Worm (Caenorhabditis elegans) whole organism, young adult: ENCODE results near the gene F43C9.2.
A peak's percentile ranks its signal among the peaks of the same experiment; 100 is the strongest.

Experiments
- B0261.1 ChIP-seq: sonication (generic microtip); optimal IDR thresholded peaks from 2 replicates; lab custom pipeline; 2016; ENCODE audit warnings: mild to moderate bottlenecking, missing genetic modification characterization, moderate library complexity, missing compliant biosample characterization
- C17E4.6 ChIP-seq: fragments of 200-800 bp; sonication (Bioruptor generic); IDR thresholded peaks from 2 replicates; pipeline ENCODE4 v1.3.6; 2022; ENCODE audit warnings: missing genetic modification reagents, missing genetic modification characterization, missing compliant biosample characterization
- F23B12.7 ChIP-seq: sonication (generic microtip); optimal IDR thresholded peaks from 2 replicates; lab custom pipeline; 2017; ENCODE audit warnings: missing genetic modification characterization, mild to moderate bottlenecking, missing compliant biosample characterization, antibody characterized with exemption, moderate library complexity; ENCODE audit not compliant: insufficient read depth
- F37B4.10 ChIP-seq: fragments of 200-800 bp; sonication (Bioruptor generic); IDR thresholded peaks from 2 replicates; pipeline ENCODE4 v1.3.6; 2022; ENCODE audit warnings: missing genetic modification characterization, missing compliant biosample characterization
- K12H6.12 ChIP-seq: fragments of 200-800 bp; sonication (Bioruptor generic); optimal IDR thresholded peaks from 2 replicates; lab custom pipeline; 2018; ENCODE audit warnings: mild to moderate bottlenecking, missing genetic modification characterization, missing compliant biosample characterization
- T07F8.4 ChIP-seq: sonication (generic microtip); optimal IDR thresholded peaks from 2 replicates; lab custom pipeline; 2016; ENCODE audit warnings: mild to moderate bottlenecking, missing genetic modification characterization, moderate library complexity, missing compliant biosample characterization
- Y53G8AR.9 ChIP-seq: fragments of 200-800 bp; sonication (Bioruptor generic); conservative IDR thresholded peaks from 2 replicates; pipeline ENCODE4 v1.3.6; 2022; ENCODE audit warnings: missing genetic modification reagents, missing genetic modification characterization, missing compliant biosample characterization
- Y79H2A.3 ChIP-seq: fragments of 200-800 bp; sonication (Bioruptor generic); conservative IDR thresholded peaks from 2 replicates; pipeline ENCODE4 v1.3.6; 2022; ENCODE audit warnings: missing genetic modification reagents, missing genetic modification characterization, missing compliant biosample characterization
- atf-7 ChIP-seq: sonication (generic microtip); optimal IDR thresholded peaks from 2 replicates; lab custom pipeline; 2017; ENCODE audit warnings: mild to moderate bottlenecking, missing genetic modification characterization, missing compliant biosample characterization
- attf-5 ChIP-seq: fragments of 200-800 bp; sonication (Bioruptor generic); optimal IDR thresholded peaks from 2 replicates; lab custom pipeline; 2018; ENCODE audit warnings: mild to moderate bottlenecking, missing genetic modification characterization, missing compliant biosample characterization
- ceh-40 ChIP-seq: fragments of 200-800 bp; sonication (Bioruptor generic); IDR thresholded peaks from 2 replicates; pipeline ENCODE4 v1.3.6; 2022; ENCODE audit warnings: missing genetic modification characterization, missing compliant biosample characterization
- ceh-58 ChIP-seq: fragments of 200-800 bp; sonication (Bioruptor generic); IDR thresholded peaks from 2 replicates; pipeline ENCODE4 v1.3.6; 2022; ENCODE audit warnings: missing genetic modification characterization, missing compliant biosample characterization
- die-1 ChIP-seq: sonication (generic microtip); optimal IDR thresholded peaks from 2 replicates; lab custom pipeline; 2016; ENCODE audit warnings: missing genotype, mild to moderate bottlenecking, missing genetic modification characterization, missing compliant biosample characterization
- dox-1 ChIP-seq: fragments of 200-800 bp; sonication (Bioruptor generic); IDR thresholded peaks from 2 replicates; pipeline ENCODE4 v1.3.6; 2022; ENCODE audit warnings: missing genetic modification reagents, missing genetic modification characterization, missing compliant biosample characterization
- dpl-1 ChIP-seq: fragments of 150-350 bp; optimal IDR thresholded peaks from 2 replicates; lab custom pipeline; 2014; ENCODE audit warnings: missing biosample characterization, missing genetic modification reagents, missing genetic modification characterization
- him-1 ChIP-seq: sonication (generic microtip); optimal IDR thresholded peaks from 2 replicates; lab custom pipeline; 2016; ENCODE audit warnings: missing genotype, missing genetic modification reagents, missing genetic modification characterization, missing compliant biosample characterization
- hlh-12 ChIP-seq: sonication (generic microtip); optimal IDR thresholded peaks from 2 replicates; lab custom pipeline; 2016; ENCODE audit warnings: missing genetic modification characterization, missing compliant biosample characterization
- lag-1 ChIP-seq: fragments of 200-800 bp; sonication (Bioruptor generic); IDR thresholded peaks from 2 replicates; pipeline ENCODE4 v1.3.6; 2022; ENCODE audit warnings: missing genetic modification reagents, missing genetic modification characterization, missing compliant biosample characterization
- lin-40 ChIP-seq: sonication (generic microtip); optimal IDR thresholded peaks from 2 replicates; lab custom pipeline; 2016; ENCODE audit warnings: missing genetic modification characterization, mild to moderate bottlenecking, missing compliant biosample characterization, missing genotype, missing genetic modification reagents
- mes-4 ChIP-seq: sonication (generic microtip); optimal IDR thresholded peaks from 2 replicates; lab custom pipeline; 2016; ENCODE audit warnings: missing genotype, missing genetic modification characterization, missing compliant biosample characterization
- nfyb-1 ChIP-seq: fragments of 200-800 bp; sonication (Bioruptor generic); IDR thresholded peaks from 2 replicates; pipeline ENCODE4 v1.3.6; 2022; ENCODE audit warnings: missing genetic modification reagents, missing genetic modification characterization, missing compliant biosample characterization
- nhr-120 ChIP-seq: fragments of 200-800 bp; sonication (Bioruptor generic); IDR thresholded peaks from 2 replicates; pipeline ENCODE4 v1.3.6; 2022; ENCODE audit warnings: missing genetic modification characterization, missing compliant biosample characterization
- nhr-27 ChIP-seq: fragments of 200-800 bp; sonication (Bioruptor generic); optimal IDR thresholded peaks from 2 replicates; lab custom pipeline; 2018; ENCODE audit warnings: mild to moderate bottlenecking, missing genetic modification characterization, moderate library complexity, missing compliant biosample characterization
- nhr-80 ChIP-seq: sonication (generic microtip); optimal IDR thresholded peaks from 2 replicates; lab custom pipeline; 2016; ENCODE audit warnings: missing genetic modification characterization, missing compliant biosample characterization
- rcor-1 ChIP-seq: fragments of 200-800 bp; sonication (Bioruptor generic); IDR thresholded peaks from 2 replicates; pipeline ENCODE4 v1.3.6; 2022; ENCODE audit warnings: missing genetic modification reagents, missing genetic modification characterization, missing compliant biosample characterization
- rpc-1 ChIP-seq, 2 experiments: fragments of 150-350 bp in 1 of 2; sonication (generic microtip) in 1 of 2; optimal IDR thresholded peaks; 2 replicates each; lab custom pipeline; 2014 to 2018; ENCODE audit warnings: missing biosample characterization in 1 of 2, missing genetic modification characterization in 1 of 2, missing genetic modification reagents in 1 of 2, missing genotype in 1 of 2
- snpc-3.4 ChIP-seq: sonication (generic microtip); optimal IDR thresholded peaks from 2 replicates; lab custom pipeline; 2017; ENCODE audit warnings: missing genetic modification characterization, mild to moderate bottlenecking, missing compliant biosample characterization, antibody characterized with exemption, moderate library complexity, missing genotype, missing genetic modification reagents
- tbx-9 ChIP-seq: sonication (generic microtip); optimal IDR thresholded peaks from 2 replicates; lab custom pipeline; 2016; ENCODE audit warnings: borderline replicate concordance, missing genetic modification characterization, inconsistent platforms, missing compliant biosample characterization
- tlf-1 ChIP-seq: fragments of 200-800 bp; sonication (Bioruptor generic); optimal IDR thresholded peaks from 2 replicates; lab custom pipeline; 2018; ENCODE audit warnings: mild to moderate bottlenecking, missing genetic modification characterization, missing compliant biosample characterization
- unc-62 ChIP-seq: fragments of 150-350 bp; optimal IDR thresholded peaks from 2 replicates; lab custom pipeline; 2014; ENCODE audit warnings: missing biosample characterization, missing genetic modification reagents, missing genetic modification characterization
- ztf-3 ChIP-seq: fragments of 200-800 bp; sonication (Bioruptor generic); optimal IDR thresholded peaks from 2 replicates; lab custom pipeline; 2018; ENCODE audit warnings: mild to moderate bottlenecking, missing genetic modification characterization, missing compliant biosample characterization

The F43C9.2 gene

ce11 chrX:4749080-4749479 lies 34.3 kb upstream of the F43C9.2 start, which contains the start of gene lon-2:
Gene lon-2, minus strand, starts transcription at chrX:4749083.
- TF ChIP-seq nhr-80, result peak; percentile 86
- no peak for TF ChIP-seq him-1 (tag; lab: Kevin White, UChicago)

- TF ChIP-seq ceh-58 (GFP tag; lab: Robert Waterston, UW), result no peak
- TF ChIP-seq tbx-9, result no peak
- no peak for TF ChIP-seq attf-5 (GFP tag; lab: Kevin White, UChicago)
- no peak for TF ChIP-seq rcor-1 (GFP tag; lab: Robert Waterston, UW)
- TF ChIP-seq Y53G8AR.9 (GFP tag; lab: Robert Waterston, UW), result no peak
- TF ChIP-seq T07F8.4 (tag; lab: Kevin White, UChicago), result no peak
- TF ChIP-seq ceh-40, result no peak
- TF ChIP-seq die-1 (tag; lab: Kevin White, UChicago), result no peak
- no peak for TF ChIP-seq F37B4.10 (GFP tag; lab: Robert Waterston, UW)
- TF ChIP-seq K12H6.12 (tag; lab: Kevin White, UChicago), result no peak
- TF ChIP-seq dpl-1 (GFP tag; lab: Kevin White, UChicago), result no peak
These were observed 28.7 kb upstream of the F43C9.2 start, which contains the start of gene C39E6.2 for ce11 chrX:4754725-4755124. Gene C39E6.2, minus strand, starts transcription at chrX:4755118.

ce11 chrX:4759718-4760117 lies 23.7 kb upstream of the F43C9.2 start:
- TF ChIP-seq Y79H2A.3, result no peak
- no peak for TF ChIP-seq ztf-3 (GFP tag; lab: Kevin White, UChicago)
- TF ChIP-seq nhr-80, result no peak
- no peak for TF ChIP-seq ceh-40
- TF ChIP-seq tlf-1 (GFP tag; lab: Kevin White, UChicago), result no peak
- TF ChIP-seq die-1 (tag; lab: Kevin White, UChicago), result no peak
- TF ChIP-seq nhr-27 (tag; lab: Kevin White, UChicago), result no peak
- no peak for TF ChIP-seq mes-4 (tag; lab: Kevin White, UChicago)
- no peak for TF ChIP-seq B0261.1 (tag; lab: Kevin White, UChicago)

ce11 chrX:4761540-4761939 lies 21.9 kb upstream of the F43C9.2 start, which contains the start of gene mls-2:
Gene mls-2, minus strand, starts transcription at chrX:4761640.
- TF ChIP-seq F23B12.7 (tag; lab: Kevin White, UChicago), result no peak

- TF ChIP-seq T07F8.4 (tag; lab: Kevin White, UChicago) (no peak), lag-1 (no peak), dox-1 (GFP tag; lab: Robert Waterston, UW) (no peak), unc-62 (GFP tag; lab: Kevin White, UChicago) (no peak), lin-40 (tag; lab: Kevin White, UChicago) (no peak), nhr-120 (GFP tag; lab: Robert Waterston, UW) (no peak), nhr-80 (no peak), C17E4.6 (no peak), hlh-12 (tag; lab: Kevin White, UChicago) (no peak), rpc-1 (optimal IDR thresholded peaks at IDR 0.05; lab: Kevin White, UChicago) (no peak), rpc-1 (tag; optimal IDR thresholded peaks at IDR 0.05; lab: Kevin White, UChicago) (no peak), K12H6.12 (tag; lab: Kevin White, UChicago) (no peak), nfyb-1 (no peak), atf-7 (no peak), dpl-1 (GFP tag; lab: Kevin White, UChicago) (no peak), snpc-3.4 (no peak)
These were observed 13.5 kb upstream of the F43C9.2 start, which contains the start of gene npr-1 for ce11 chrX:4769885-4770284. Gene npr-1, minus strand, starts transcription at chrX:4769985.
